Fruit fly (Drosophila melanogaster) whole organism, embryonic: ENCODE results near the gene CCAP-R.
A peak's percentile ranks its signal among the peaks of the same experiment; 100 is the strongest.

Source experiments
- Ada2b ChIP-seq: fragments of 200-800 bp; sonication (Bioruptor generic); IDR thresholded peaks from 2 replicates; pipeline ENCODE4 v1.3.6; 2022; ENCODE audit warnings: missing biosample characterization, missing genetic modification characterization
- CG1024 ChIP-seq: fragments of 200-800 bp; sonication (Bioruptor generic); IDR thresholded peaks from 2 replicates; pipeline ENCODE4 v1.3.6; 2022; ENCODE audit warnings: missing biosample characterization, missing genetic modification characterization
- CG10959 ChIP-seq: fragments of 200-800 bp; sonication (Bioruptor generic); IDR thresholded peaks from 2 replicates; pipeline ENCODE4 v1.3.6; 2022; ENCODE audit warnings: missing biosample characterization, missing genetic modification characterization
- CG14710 ChIP-seq: fragments of 200-800 bp; sonication (Bioruptor generic); optimal IDR thresholded peaks from 3 replicates; lab custom pipeline; 2019; ENCODE audit warnings: missing biosample characterization, mild to moderate bottlenecking, missing genetic modification characterization, moderate library complexity
- CG1529 ChIP-seq: fragments of 200-800 bp; sonication (Bioruptor generic); optimal IDR thresholded peaks from 3 replicates; lab custom pipeline; 2018; ENCODE audit warnings: missing biosample characterization, missing genetic modification characterization
- CG17328 ChIP-seq: fragments of 200-800 bp; sonication (Bioruptor generic); IDR thresholded peaks from 2 replicates; pipeline ENCODE4 v1.3.6; 2022; ENCODE audit warnings: missing biosample characterization, missing genetic modification characterization
- CG17361 ChIP-seq: fragments of 200-800 bp; sonication (Bioruptor generic); IDR thresholded peaks from 3 replicates; pipeline ENCODE4 v1.3.6; 2022; ENCODE audit warnings: missing biosample characterization, missing genetic modification characterization
- CG17829 ChIP-seq: fragments of 200-800 bp; optimal IDR thresholded peaks from 2 replicates; lab custom pipeline; 2019; ENCODE audit warnings: missing biosample characterization, mild to moderate bottlenecking, missing genetic modification characterization, moderate library complexity
- CG1792 ChIP-seq: fragments of 200-800 bp; sonication (Bioruptor generic); optimal IDR thresholded peaks from 2 replicates; lab custom pipeline; 2016; ENCODE audit warnings: missing biosample characterization, missing genetic modification characterization
- CG18599 ChIP-seq: fragments of 200-800 bp; sonication (Bioruptor generic); optimal IDR thresholded peaks from 3 replicates; lab custom pipeline; 2017; ENCODE audit warnings: missing biosample characterization, missing genetic modification characterization, mild to moderate bottlenecking, moderate library complexity, missing genetic modification reagents
- CG2116 ChIP-seq: fragments of 200-800 bp; sonication (Bioruptor generic); optimal IDR thresholded peaks from 3 replicates; lab custom pipeline; 2018; ENCODE audit warnings: missing biosample characterization, mild to moderate bottlenecking, missing genetic modification characterization
- CG2712 ChIP-seq: fragments of 200-800 bp; optimal IDR thresholded peaks from 3 replicates; lab custom pipeline; 2019; ENCODE audit warnings: missing biosample characterization, mild to moderate bottlenecking, missing genetic modification characterization, moderate library complexity
- CG2889 ChIP-seq: fragments of 200-800 bp; sonication (Bioruptor generic); IDR thresholded peaks from 3 replicates; pipeline ENCODE4 v1.3.6; 2022; ENCODE audit warnings: missing biosample characterization, missing genetic modification characterization
- CG34224 ChIP-seq: fragments of 200-800 bp; sonication (Bioruptor generic); IDR thresholded peaks from 3 replicates; pipeline ENCODE4 v1.3.6; 2022; ENCODE audit warnings: missing biosample characterization, missing genetic modification characterization; ENCODE audit not compliant: partially characterized antibody
- CG4854 ChIP-seq: fragments of 200-800 bp; sonication (Bioruptor generic); optimal IDR thresholded peaks from 2 replicates; lab custom pipeline; 2016; ENCODE audit warnings: missing biosample characterization, missing genetic modification characterization, inconsistent platforms
- CG5245 ChIP-seq: fragments of 200-800 bp; sonication (Bioruptor generic); optimal IDR thresholded peaks from 3 replicates; lab custom pipeline; 2016; ENCODE audit warnings: missing biosample characterization, missing genetic modification characterization
- CG6654 ChIP-seq: fragments of 200-800 bp; sonication (Bioruptor generic); optimal IDR thresholded peaks from 2 replicates; lab custom pipeline; 2017; ENCODE audit warnings: missing biosample characterization, mild to moderate bottlenecking, missing genetic modification characterization
- CG7556 ChIP-seq: fragments of 200-800 bp; sonication (Bioruptor generic); optimal IDR thresholded peaks from 2 replicates; lab custom pipeline; 2017; ENCODE audit warnings: missing biosample characterization, mild to moderate bottlenecking, missing genetic modification characterization
- CG7839 ChIP-seq: fragments of 200-800 bp; sonication (Bioruptor generic); optimal IDR thresholded peaks from 3 replicates; lab custom pipeline; 2018; ENCODE audit warnings: missing biosample characterization, mild to moderate bottlenecking, missing genetic modification characterization, moderate library complexity
- CG7963 ChIP-seq: fragments of 200-800 bp; sonication (Bioruptor generic); IDR thresholded peaks from 3 replicates; pipeline ENCODE4 v1.3.6; 2022; ENCODE audit warnings: missing biosample characterization, missing genetic modification characterization; ENCODE audit not compliant: partially characterized antibody
- CG8388 ChIP-seq: fragments of 200-800 bp; sonication (Bioruptor generic); optimal IDR thresholded peaks from 2 replicates; lab custom pipeline; 2019; ENCODE audit warnings: missing biosample characterization, mild to moderate bottlenecking, missing genetic modification characterization, moderate library complexity
- CrebB ChIP-seq: fragments of 200-800 bp; sonication (Bioruptor generic); optimal IDR thresholded peaks from 3 replicates; lab custom pipeline; 2018; ENCODE audit warnings: missing biosample characterization, mild to moderate bottlenecking, missing genetic modification characterization
- D ChIP-seq, 2 experiments: fragments of 200-800 bp in 1 of 2; fragments of >200 bp in 1 of 2; sonication (Bioruptor generic) in 1 of 2; optimal IDR thresholded peaks; 2 replicates in 1 of 2; 3 replicates in 1 of 2; lab custom pipeline; 2017; ENCODE audit warnings: mild to moderate bottlenecking in 1 of 2, missing biosample characterization in 1 of 2, missing genetic modification characterization in 1 of 2, missing genetic modification reagents in 1 of 2
- Deaf1 ChIP-seq: fragments of 200-800 bp; optimal IDR thresholded peaks from 3 replicates; lab custom pipeline; 2019; ENCODE audit warnings: missing biosample characterization, mild to moderate bottlenecking, missing genetic modification characterization, moderate library complexity
- HLH3B ChIP-seq: fragments of 200-800 bp; sonication (Bioruptor generic); IDR thresholded peaks from 2 replicates; pipeline ENCODE4 v1.3.6; 2022; ENCODE audit warnings: missing biosample characterization, missing genetic modification characterization
- Lim3 ChIP-seq: fragments of 200-800 bp; sonication (Bioruptor generic); IDR thresholded peaks from 2 replicates; pipeline ENCODE4 v1.3.6; 2022; ENCODE audit warnings: missing biosample characterization, missing genetic modification characterization
- Oaz ChIP-seq: fragments of 200-800 bp; sonication (Bioruptor generic); IDR thresholded peaks from 2 replicates; pipeline ENCODE4 v1.3.6; 2022; ENCODE audit warnings: missing biosample characterization, missing genetic modification characterization
- Oli ChIP-seq: fragments of 200-800 bp; sonication (Bioruptor generic); optimal IDR thresholded peaks from 2 replicates; lab custom pipeline; 2018; ENCODE audit warnings: missing biosample characterization, mild to moderate bottlenecking, missing genetic modification characterization, moderate library complexity
- Rx ChIP-seq: fragments of 200-800 bp; sonication (Bioruptor generic); IDR thresholded peaks from 2 replicates; pipeline ENCODE4 v1.3.6; 2022; ENCODE audit warnings: missing biosample characterization, missing genetic modification characterization
- Sox102F ChIP-seq: fragments of 200-800 bp; sonication (Bioruptor generic); optimal IDR thresholded peaks from 2 replicates; lab custom pipeline; 2018; ENCODE audit warnings: missing biosample characterization, mild to moderate bottlenecking, missing genetic modification characterization, moderate library complexity
- TFAM ChIP-seq: fragments of 200-800 bp; sonication (Bioruptor generic); optimal IDR thresholded peaks from 2 replicates; lab custom pipeline; 2017; ENCODE audit warnings: missing biosample characterization, missing genetic modification characterization, inconsistent platforms
- ap ChIP-seq: fragments of 200-800 bp; sonication (Bioruptor generic); IDR thresholded peaks from 2 replicates; pipeline ENCODE4 v1.3.6; 2022; ENCODE audit warnings: missing biosample characterization, missing genetic modification characterization
- bab2 ChIP-seq: fragments of 200-800 bp; sonication (Bioruptor generic); optimal IDR thresholded peaks from 2 replicates; lab custom pipeline; 2016; ENCODE audit warnings: missing biosample characterization, missing genetic modification characterization
- chif ChIP-seq, 2 experiments: fragments of 200-800 bp; sonication (Bioruptor generic); optimal IDR thresholded peaks; 3 replicates each; lab custom pipeline; 2016; ENCODE audit warnings: missing biosample characterization in 2 of 2, missing genetic modification characterization in 2 of 2
- croc ChIP-seq: fragments of 200-800 bp; sonication (Bioruptor generic); conservative IDR thresholded peaks from 3 replicates; pipeline ENCODE4 v1.3.6; 2022; ENCODE audit warnings: missing biosample characterization, missing genetic modification characterization
- dysf ChIP-seq: fragments of 200-800 bp; sonication (Bioruptor generic); IDR thresholded peaks from 3 replicates; pipeline ENCODE4 v1.3.6; 2022; ENCODE audit warnings: missing biosample characterization, missing genetic modification characterization
- exex ChIP-seq: fragments of 200-800 bp; sonication (Bioruptor generic); optimal IDR thresholded peaks from 4 replicates; lab custom pipeline; 2018; ENCODE audit warnings: missing biosample characterization, mild to moderate bottlenecking, missing genetic modification characterization, moderate library complexity
- h ChIP-seq: fragments of >200 bp; optimal IDR thresholded peaks from 2 replicates; lab custom pipeline; 2017
- ham ChIP-seq: fragments of 200-800 bp; sonication (Bioruptor generic); IDR thresholded peaks from 2 replicates; pipeline ENCODE4 v1.3.6; 2022; ENCODE audit warnings: missing biosample characterization, missing genetic modification characterization
- klu ChIP-seq: fragments of 200-800 bp; sonication (Bioruptor generic); IDR thresholded peaks from 2 replicates; pipeline ENCODE4 v1.3.6; 2022; ENCODE audit warnings: missing biosample characterization, missing genetic modification characterization
- nau ChIP-seq: fragments of 200-800 bp; sonication (Bioruptor generic); optimal IDR thresholded peaks from 3 replicates; lab custom pipeline; 2017; ENCODE audit warnings: missing biosample characterization, mild to moderate bottlenecking, missing genetic modification characterization, missing genetic modification reagents
- nerfin-2 ChIP-seq: fragments of 200-800 bp; sonication (Bioruptor generic); IDR thresholded peaks from 2 replicates; pipeline ENCODE4 v1.3.6; 2022; ENCODE audit warnings: missing biosample characterization, missing genetic modification characterization; ENCODE audit not compliant: partially characterized antibody
- phol ChIP-seq: fragments of 200-800 bp; sonication (Bioruptor generic); optimal IDR thresholded peaks from 3 replicates; lab custom pipeline; 2018; ENCODE audit warnings: missing biosample characterization, mild to moderate bottlenecking, missing genetic modification characterization, moderate library complexity
- ranshi ChIP-seq: fragments of 200-800 bp; sonication (Bioruptor generic); IDR thresholded peaks from 2 replicates; pipeline ENCODE4 v1.3.6; 2022; ENCODE audit warnings: missing biosample characterization, missing genetic modification characterization
- run ChIP-seq: fragments of 200-800 bp; sonication (Bioruptor generic); optimal IDR thresholded peaks from 3 replicates; lab custom pipeline; 2018; ENCODE audit warnings: missing biosample characterization, mild to moderate bottlenecking, missing genetic modification characterization
- sc ChIP-seq, 3 experiments: fragments of >200 bp in 2 of 3; fragments of 200-800 bp in 1 of 3; sonication (Bioruptor generic) in 1 of 3; optimal IDR thresholded peaks; 2 replicates in 2 of 3; 3 replicates in 1 of 3; lab custom pipeline; 2017; ENCODE audit warnings: mild to moderate bottlenecking in 1 of 3, missing biosample characterization in 1 of 3, missing genetic modification characterization in 1 of 3, missing genetic modification reagents in 1 of 3
- slou ChIP-seq: fragments of 200-800 bp; sonication (Bioruptor generic); optimal IDR thresholded peaks from 3 replicates; lab custom pipeline; 2016; ENCODE audit warnings: missing biosample characterization, missing genetic modification characterization
- tio ChIP-seq: fragments of 200-800 bp; sonication (Bioruptor generic); optimal IDR thresholded peaks from 2 replicates; lab custom pipeline; 2017; ENCODE audit warnings: missing biosample characterization, missing genetic modification characterization, inconsistent platforms
- twi ChIP-seq: fragments of 200-800 bp; optimal IDR thresholded peaks from 2 replicates; lab custom pipeline; 2019; ENCODE audit warnings: missing biosample characterization, mild to moderate bottlenecking, missing genetic modification characterization, moderate library complexity
- vfl ChIP-seq: fragments of 200-800 bp; sonication (Bioruptor generic); optimal IDR thresholded peaks from 2 replicates; lab custom pipeline; 2016; ENCODE audit warnings: missing biosample characterization, missing genetic modification characterization

Gene CCAP-R

DNA sequence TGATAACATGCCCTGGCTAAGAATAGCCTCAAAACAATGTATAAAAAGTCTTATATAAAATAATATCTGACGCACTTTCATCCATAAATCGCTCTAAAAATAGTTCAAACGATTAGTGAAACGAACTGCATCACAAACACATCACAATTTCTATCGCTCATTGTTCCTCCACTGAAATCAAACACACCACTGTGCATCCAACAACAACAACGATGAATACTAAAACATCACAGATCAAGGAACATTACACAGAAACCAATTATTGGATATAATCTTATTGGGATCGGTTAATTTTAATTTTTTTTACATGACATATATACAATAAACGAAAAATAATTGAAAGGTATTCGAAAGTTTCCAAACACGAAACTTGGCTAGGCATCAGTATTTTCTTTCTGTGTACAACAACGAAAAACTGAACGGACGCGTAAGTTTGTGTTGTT, 76.7 kb downstream of the CCAP-R start (continued):
- TF ChIP-seq phol = peak; percentile 86
- peak; percentile 21 for TF ChIP-seq CG2116 (GFP tag; lab: Kevin White, UChicago)
- TF ChIP-seq ranshi (GFP tag; lab: Robert Waterston, UW) = peak; percentile 85; the same call in 1 of the 2 replicates
- TF ChIP-seq nau (GFP tag; lab: Kevin White, UChicago) = peak; percentile 13
- TF ChIP-seq CG8388 = peak; percentile 77
- peak; percentile 66 for TF ChIP-seq CG1024 (GFP tag; lab: Robert Waterston, UW)
- no peak for TF ChIP-seq h
- peak; percentile 15 for TF ChIP-seq TFAM (GFP tag; lab: Kevin White, UChicago)
- no peak for TF ChIP-seq ham (GFP tag; lab: Robert Waterston, UW)
- peak; percentile 55 for TF ChIP-seq CG6654 (GFP tag; lab: Kevin White, UChicago)
- TF ChIP-seq CG1529 = peak; percentile 63
- peak; percentile 84 for TF ChIP-seq Oli
- TF ChIP-seq CG2889 (GFP tag; lab: Robert Waterston, UW) = no peak
- peak; percentile 64 for TF ChIP-seq twi
- no peak for TF ChIP-seq CG34224 (GFP tag; lab: Robert Waterston, UW)
- peak; percentile 88 for TF ChIP-seq CG2712
- TF ChIP-seq CG17361 (GFP tag; lab: Robert Waterston, UW) = peak; percentile 81
- TF ChIP-seq Sox102F (GFP tag; lab: Kevin White, UChicago) = peak; percentile 89
- TF ChIP-seq Ada2b (GFP tag; lab: Robert Waterston, UW) = peak; percentile 80
- peak; percentile 50 for TF ChIP-seq Deaf1 (tag; lab: Kevin White, UChicago)
- peak; percentile 48 to 77 for TF ChIP-seq chif (GFP tag; optimal IDR thresholded peaks at IDR 0.05; lab: Kevin White, UChicago)
- peak; percentile 86 for TF ChIP-seq CG17829 (tag; lab: Kevin White, UChicago)
- TF ChIP-seq CG7963 (GFP tag; lab: Robert Waterston, UW) = no peak
- TF ChIP-seq slou (GFP tag; lab: Kevin White, UChicago) = peak; percentile 41
- peak; percentile 72 for TF ChIP-seq ap
- TF ChIP-seq tio (GFP tag; lab: Kevin White, UChicago) = peak; percentile 72
- peak; percentile 56; the same call in 1 of the 2 replicates for TF ChIP-seq klu
- TF ChIP-seq Oaz (GFP tag; lab: Robert Waterston, UW) = peak; percentile 63
- TF ChIP-seq CG10959 = no peak; the same call in 1 of the 2 replicates
- no peak for TF ChIP-seq sc (optimal IDR thresholded peaks at IDR 0.05; lab: Kevin White, UChicago)
- peak; percentile 69 for TF ChIP-seq sc (GFP tag; optimal IDR thresholded peaks at IDR 0.05; lab: Kevin White, UChicago)
- TF ChIP-seq CG17328 (GFP tag; lab: Robert Waterston, UW) = peak; percentile 83
- TF ChIP-seq HLH3B (GFP tag; lab: Robert Waterston, UW) = peak; percentile 84; the same call in 1 of the 2 replicates
- TF ChIP-seq exex = peak; percentile 36
- peak; percentile 74 for TF ChIP-seq CG14710 (tag; lab: Kevin White, UChicago)
- peak; percentile 75 for TF ChIP-seq bab2 (GFP tag; lab: Kevin White, UChicago)
- TF ChIP-seq CG18599 (GFP tag; lab: Kevin White, UChicago) = peak; percentile 70
- TF ChIP-seq CG7839 (tag; lab: Kevin White, UChicago) = peak; percentile 90
- no peak for TF ChIP-seq Lim3 (GFP tag; lab: Robert Waterston, UW)
- TF ChIP-seq CG4854 (GFP tag; lab: Kevin White, UChicago) = peak; percentile 68
- no peak for TF ChIP-seq D (optimal IDR thresholded peaks at IDR 0.05; lab: Kevin White, UChicago)
- TF ChIP-seq D (GFP tag; optimal IDR thresholded peaks at IDR 0.05; lab: Kevin White, UChicago) = peak; percentile 80
- peak; percentile 60 for TF ChIP-seq CG5245 (GFP tag; lab: Kevin White, UChicago)
- TF ChIP-seq nerfin-2 (GFP tag; lab: Robert Waterston, UW) = no peak
- TF ChIP-seq vfl (GFP tag; lab: Kevin White, UChicago) = peak; percentile 36
- peak; percentile 68; the same call in 2 of the 3 replicates for TF ChIP-seq croc
- TF ChIP-seq dysf (GFP tag; lab: Robert Waterston, UW) = peak; percentile 90; the same call in 2 of the 3 replicates
- no peak for TF ChIP-seq Rx (GFP tag; lab: Robert Waterston, UW)
- TF ChIP-seq CG1792 (GFP tag; lab: Kevin White, UChicago) = peak; percentile 72
- TF ChIP-seq CG7556 (GFP tag; lab: Kevin White, UChicago) = peak; percentile 53
- TF ChIP-seq CrebB (tag; lab: Kevin White, UChicago) = peak; percentile 58
- no peak for TF ChIP-seq run
